Fruit fly (Drosophila melanogaster) whole organism, embryonic: Measurements from ENCODE around the gene nanos.

Source experiments
- CG10431 ChIP-seq: fragments of 200-800 bp; sonication (Bioruptor generic); optimal IDR thresholded peaks from 3 replicates; lab custom pipeline; 2018; ENCODE audit warnings: missing biosample characterization, mild to moderate bottlenecking, missing genetic modification characterization
- CG10565 ChIP-seq: fragments of 200-800 bp; sonication (Bioruptor generic); optimal IDR thresholded peaks from 3 replicates; lab custom pipeline; 2016; ENCODE audit warnings: missing biosample characterization, mild to moderate bottlenecking, missing genetic modification characterization
- CG12071 ChIP-seq: fragments of 200-800 bp; sonication (Bioruptor generic); optimal IDR thresholded peaks from 3 replicates; lab custom pipeline; 2018; ENCODE audit warnings: missing biosample characterization, mild to moderate bottlenecking, missing genetic modification characterization
- CG12942 ChIP-seq: fragments of 200-800 bp; sonication (Bioruptor generic); optimal IDR thresholded peaks from 3 replicates; lab custom pipeline; 2016; ENCODE audit warnings: missing biosample characterization, missing genetic modification characterization
- CG13424 ChIP-seq: fragments of 200-800 bp; sonication (Bioruptor generic); optimal IDR thresholded peaks from 2 replicates; lab custom pipeline; 2019; ENCODE audit warnings: missing biosample characterization, mild to moderate bottlenecking, missing genetic modification characterization, moderate library complexity
- CG14441 ChIP-seq: fragments of 200-800 bp; sonication (Bioruptor generic); IDR thresholded peaks from 2 replicates; pipeline ENCODE4 v1.3.6; 2022; ENCODE audit warnings: missing biosample characterization, missing genetic modification characterization
- CG14860 ChIP-seq: fragments of 200-800 bp; sonication (Bioruptor generic); IDR thresholded peaks from 3 replicates; pipeline ENCODE4 v1.3.6; 2022; ENCODE audit warnings: missing biosample characterization, missing genetic modification characterization; ENCODE audit not compliant: partially characterized antibody
- CG15073 ChIP-seq: fragments of 200-800 bp; sonication (Bioruptor generic); optimal IDR thresholded peaks from 2 replicates; lab custom pipeline; 2016; ENCODE audit warnings: missing biosample characterization, missing genetic modification characterization
- CG15601 ChIP-seq: fragments of 200-800 bp; sonication (Bioruptor generic); optimal IDR thresholded peaks from 3 replicates; lab custom pipeline; 2019; ENCODE audit warnings: missing biosample characterization, mild to moderate bottlenecking, missing genetic modification characterization, moderate library complexity
- CG17802 ChIP-seq: fragments of 200-800 bp; sonication (Bioruptor generic); optimal IDR thresholded peaks from 2 replicates; lab custom pipeline; 2018; ENCODE audit warnings: missing biosample characterization, mild to moderate bottlenecking, missing genetic modification characterization, moderate library complexity
- CG18599 ChIP-seq: fragments of 200-800 bp; sonication (Bioruptor generic); optimal IDR thresholded peaks from 3 replicates; lab custom pipeline; 2017; ENCODE audit warnings: missing biosample characterization, missing genetic modification characterization, mild to moderate bottlenecking, moderate library complexity, missing genetic modification reagents
- CG2875 ChIP-seq: fragments of 200-800 bp; sonication (Bioruptor generic); optimal IDR thresholded peaks from 2 replicates; lab custom pipeline; 2017; ENCODE audit warnings: missing biosample characterization, mild to moderate bottlenecking, missing genetic modification characterization, missing genetic modification reagents
- CG34376 ChIP-seq: fragments of 200-800 bp; sonication (Bioruptor generic); optimal IDR thresholded peaks from 2 replicates; lab custom pipeline; 2018; ENCODE audit warnings: missing biosample characterization, mild to moderate bottlenecking, missing genetic modification characterization
- CG3847 ChIP-seq: fragments of 200-800 bp; sonication (Bioruptor generic); IDR thresholded peaks from 2 replicates; pipeline ENCODE4 v1.3.6; 2022; ENCODE audit warnings: missing biosample characterization, missing genetic modification characterization
- CG4617 ChIP-seq: fragments of 200-800 bp; sonication (Bioruptor generic); optimal IDR thresholded peaks from 3 replicates; lab custom pipeline; 2016; ENCODE audit warnings: missing biosample characterization, missing genetic modification characterization, borderline replicate concordance
- CG6689 ChIP-seq: fragments of 200-800 bp; sonication (Bioruptor generic); IDR thresholded peaks from 2 replicates; pipeline ENCODE4 v1.3.6; 2022; ENCODE audit warnings: missing biosample characterization, missing genetic modification characterization
- CG7372 ChIP-seq: fragments of 200-800 bp; sonication (Bioruptor generic); IDR thresholded peaks from 2 replicates; pipeline ENCODE4 v1.3.6; 2022; ENCODE audit warnings: missing biosample characterization, missing genetic modification characterization
- CG8388 ChIP-seq: fragments of 200-800 bp; sonication (Bioruptor generic); optimal IDR thresholded peaks from 2 replicates; lab custom pipeline; 2019; ENCODE audit warnings: missing biosample characterization, mild to moderate bottlenecking, missing genetic modification characterization, moderate library complexity
- Dll ChIP-seq: fragments of 200-800 bp; sonication (Bioruptor generic); IDR thresholded peaks from 4 replicates; pipeline ENCODE4 v1.3.6; 2022; ENCODE audit warnings: missing biosample characterization, missing genetic modification characterization; ENCODE audit not compliant: partially characterized antibody
- Drgx ChIP-seq: fragments of 200-800 bp; sonication (Bioruptor generic); IDR thresholded peaks from 2 replicates; pipeline ENCODE4 v1.3.6; 2022; ENCODE audit warnings: missing biosample characterization, missing genetic modification characterization
- Fer1 ChIP-seq: fragments of 200-800 bp; sonication (Bioruptor generic); optimal IDR thresholded peaks from 2 replicates; lab custom pipeline; 2017; ENCODE audit warnings: missing biosample characterization, mild to moderate bottlenecking, missing genetic modification characterization
- Hr51 ChIP-seq, 2 experiments: fragments of 200-800 bp; sonication (Bioruptor generic); optimal IDR thresholded peaks; 2 replicates in 1 of 2; 3 replicates in 1 of 2; lab custom pipeline; 2016 to 2018; ENCODE audit warnings: missing biosample characterization in 2 of 2, missing genetic modification characterization in 2 of 2, mild to moderate bottlenecking in 1 of 2, moderate library complexity in 1 of 2
- Kr ChIP-seq: fragments of 200-800 bp; sonication (Bioruptor generic); optimal IDR thresholded peaks from 2 replicates; lab custom pipeline; 2017; ENCODE audit warnings: missing biosample characterization, mild to moderate bottlenecking, missing genetic modification characterization
- Mad ChIP-seq: fragments of 200-800 bp; sonication (Bioruptor generic); optimal IDR thresholded peaks from 2 replicates; lab custom pipeline; 2016; ENCODE audit warnings: missing biosample characterization, missing genetic modification characterization
- Mes4 ChIP-seq: fragments of 200-800 bp; sonication (Bioruptor generic); optimal IDR thresholded peaks from 2 replicates; lab custom pipeline; 2016; ENCODE audit warnings: missing biosample characterization, missing genetic modification characterization
- Rx ChIP-seq: fragments of 200-800 bp; sonication (Bioruptor generic); IDR thresholded peaks from 2 replicates; pipeline ENCODE4 v1.3.6; 2022; ENCODE audit warnings: missing biosample characterization, missing genetic modification characterization
- Sox102F ChIP-seq: fragments of 200-800 bp; sonication (Bioruptor generic); optimal IDR thresholded peaks from 2 replicates; lab custom pipeline; 2018; ENCODE audit warnings: missing biosample characterization, mild to moderate bottlenecking, missing genetic modification characterization, moderate library complexity
- Ssrp ChIP-seq: fragments of 200-800 bp; sonication (Bioruptor generic); optimal IDR thresholded peaks from 2 replicates; lab custom pipeline; 2018; ENCODE audit warnings: missing biosample characterization, mild to moderate bottlenecking, missing genetic modification characterization, moderate library complexity
- ac ChIP-seq: fragments of 200-800 bp; sonication (Bioruptor generic); optimal IDR thresholded peaks from 3 replicates; lab custom pipeline; 2017; ENCODE audit warnings: missing biosample characterization, mild to moderate bottlenecking, missing genetic modification characterization
- br ChIP-seq: fragments of >200 bp; optimal IDR thresholded peaks from 2 replicates; lab custom pipeline; 2017
- btn ChIP-seq: fragments of 200-800 bp; sonication (Bioruptor generic); optimal IDR thresholded peaks from 2 replicates; lab custom pipeline; 2016; ENCODE audit warnings: missing biosample characterization, missing genetic modification characterization
- chm ChIP-seq: fragments of 200-800 bp; sonication (Bioruptor generic); IDR thresholded peaks from 2 replicates; pipeline ENCODE4 v1.3.6; 2022; ENCODE audit warnings: missing biosample characterization, missing genetic modification characterization
- ewg ChIP-seq: fragments of 200-800 bp; sonication (Bioruptor generic); optimal IDR thresholded peaks from 3 replicates; lab custom pipeline; 2017; ENCODE audit warnings: mild to moderate bottlenecking, missing biosample characterization, missing genetic modification reagents, missing genetic modification characterization
- gcm2 ChIP-seq: fragments of 200-800 bp; sonication (Bioruptor generic); optimal IDR thresholded peaks from 2 replicates; lab custom pipeline; 2016; ENCODE audit warnings: missing biosample characterization, missing genetic modification characterization
- grau ChIP-seq: fragments of 200-800 bp; optimal IDR thresholded peaks from 3 replicates; lab custom pipeline; 2019; ENCODE audit warnings: missing biosample characterization, mild to moderate bottlenecking, missing genetic modification characterization, moderate library complexity
- gt ChIP-seq: fragments of 200-800 bp; sonication (Bioruptor generic); IDR thresholded peaks from 2 replicates; pipeline ENCODE4 v1.3.6; 2022; ENCODE audit warnings: missing biosample characterization, missing genetic modification characterization
- her ChIP-seq: fragments of 200-800 bp; sonication (Bioruptor generic); optimal IDR thresholded peaks from 2 replicates; lab custom pipeline; 2016; ENCODE audit warnings: missing biosample characterization, missing genetic modification characterization
- inv ChIP-seq: fragments of 200-800 bp; sonication (Bioruptor generic); IDR thresholded peaks from 2 replicates; pipeline ENCODE4 v1.3.6; 2022; ENCODE audit warnings: missing biosample characterization, missing genetic modification characterization; ENCODE audit not compliant: partially characterized antibody
- nau ChIP-seq: fragments of 200-800 bp; sonication (Bioruptor generic); optimal IDR thresholded peaks from 3 replicates; lab custom pipeline; 2017; ENCODE audit warnings: missing biosample characterization, mild to moderate bottlenecking, missing genetic modification characterization, missing genetic modification reagents
- org-1 ChIP-seq: fragments of 200-800 bp; sonication (Bioruptor generic); optimal IDR thresholded peaks from 2 replicates; lab custom pipeline; 2017; ENCODE audit warnings: missing biosample characterization, missing genetic modification characterization
- pnt ChIP-seq: fragments of 200-800 bp; sonication (Bioruptor generic); optimal IDR thresholded peaks from 3 replicates; lab custom pipeline; 2016; ENCODE audit warnings: missing biosample characterization, missing genetic modification characterization
- row ChIP-seq: fragments of 200-800 bp; sonication (Bioruptor generic); IDR thresholded peaks from 3 replicates; pipeline ENCODE4 v1.3.6; 2022; ENCODE audit warnings: missing biosample characterization, missing genetic modification characterization
- run ChIP-seq: fragments of 200-800 bp; sonication (Bioruptor generic); optimal IDR thresholded peaks from 3 replicates; lab custom pipeline; 2018; ENCODE audit warnings: missing biosample characterization, mild to moderate bottlenecking, missing genetic modification characterization
- tio ChIP-seq: fragments of 200-800 bp; sonication (Bioruptor generic); optimal IDR thresholded peaks from 2 replicates; lab custom pipeline; 2017; ENCODE audit warnings: missing biosample characterization, missing genetic modification characterization, inconsistent platforms
- tll ChIP-seq, 2 experiments: fragments of 200-800 bp in 1 of 2; fragments of >200 bp in 1 of 2; sonication (Bioruptor generic) in 1 of 2; optimal IDR thresholded peaks; 2 replicates each; lab custom pipeline; 2017 to 2019; ENCODE audit warnings: missing biosample characterization in 2 of 2, missing genetic modification characterization in 2 of 2, mild to moderate bottlenecking in 1 of 2, moderate library complexity in 1 of 2
- tna ChIP-seq: fragments of 200-800 bp; sonication (Bioruptor generic); IDR thresholded peaks from 2 replicates; pipeline ENCODE4 v1.3.6; 2022; ENCODE audit warnings: missing biosample characterization, missing genetic modification characterization; ENCODE audit not compliant: partially characterized antibody
- trh ChIP-seq: fragments of 200-800 bp; sonication (Bioruptor generic); optimal IDR thresholded peaks from 2 replicates; lab custom pipeline; 2016; ENCODE audit warnings: missing biosample characterization, missing genetic modification characterization
- twi ChIP-seq: fragments of 200-800 bp; optimal IDR thresholded peaks from 2 replicates; lab custom pipeline; 2019; ENCODE audit warnings: missing biosample characterization, mild to moderate bottlenecking, missing genetic modification characterization, moderate library complexity
- tx ChIP-seq: fragments of 200-800 bp; sonication (Bioruptor generic); optimal IDR thresholded peaks from 2 replicates; lab custom pipeline; 2016; ENCODE audit warnings: missing biosample characterization, missing genetic modification characterization
- unpg ChIP-seq: fragments of 200-800 bp; sonication (Bioruptor generic); optimal IDR thresholded peaks from 3 replicates; lab custom pipeline; 2018; ENCODE audit warnings: missing biosample characterization, mild to moderate bottlenecking, missing genetic modification characterization, moderate library complexity
- zen2 ChIP-seq: fragments of 200-800 bp; sonication (Bioruptor generic); IDR thresholded peaks from 3 replicates; pipeline ENCODE4 v1.3.6; 2022; ENCODE audit warnings: missing biosample characterization, missing genetic modification characterization; ENCODE audit not compliant: partially characterized antibody

nanos gene

dm6 chr3R:19157997-19158396, 959 bp downstream of the nanos start:
- TF ChIP-seq run (no peak), CG4617 (GFP tag; lab: Kevin White, UChicago) (no peak), CG18599 (GFP tag; lab: Kevin White, UChicago) (peak; percentile 1), Kr (GFP tag; lab: Kevin White, UChicago) (no peak), Fer1 (GFP tag; lab: Kevin White, UChicago) (no peak), nau (GFP tag; lab: Kevin White, UChicago) (no peak), br (lab: Kevin White, UChicago) (no peak), gt (GFP tag; lab: Robert Waterston, UW) (no peak), her (GFP tag; lab: Kevin White, UChicago) (no peak), Rx (GFP tag; lab: Robert Waterston, UW) (no peak), grau (tag; lab: Kevin White, UChicago) (peak; percentile 22), CG8388 (peak; percentile 13), ac (GFP tag; lab: Kevin White, UChicago) (no peak), CG34376 (GFP tag; lab: Kevin White, UChicago) (no peak), CG2875 (GFP tag; lab: Kevin White, UChicago) (no peak), CG10565 (GFP tag; lab: Kevin White, UChicago) (no peak), CG13424 (tag; lab: Kevin White, UChicago) (peak; percentile 17), CG15601 (tag; lab: Kevin White, UChicago) (no peak), chm (no peak), Mes4 (no peak), row (GFP tag; lab: Robert Waterston, UW) (peak; percentile 70), twi (tag; lab: Kevin White, UChicago) (no peak), Dll (GFP tag; lab: Robert Waterston, UW) (no peak), Sox102F (GFP tag; lab: Kevin White, UChicago) (peak; percentile 23), CG7372 (GFP tag; lab: Robert Waterston, UW) (no peak), CG6689 (peak; percentile 45; the same call in 1 of the 2 replicates), CG12071 (GFP tag; lab: Kevin White, UChicago) (no peak), trh (GFP tag; lab: Kevin White, UChicago) (no peak), btn (GFP tag; lab: Kevin White, UChicago) (no peak), Ssrp (tag; lab: Kevin White, UChicago) (no peak), tx (GFP tag; lab: Kevin White, UChicago) (no peak), inv (GFP tag; lab: Robert Waterston, UW) (no peak), Mad (no peak), gcm2 (no peak), tio (GFP tag; lab: Kevin White, UChicago) (no peak), tll (GFP tag; optimal IDR thresholded peaks at IDR 0.05; lab: Kevin White, UChicago) (peak in 1 of 2 experiments; percentile 22), Hr51 (GFP tag; optimal IDR thresholded peaks at IDR 0.05; lab: Kevin White, UChicago) (no peak), ewg (GFP tag; lab: Kevin White, UChicago) (no peak), pnt (GFP tag; lab: Kevin White, UChicago) (no peak), CG15073 (no peak), org-1 (GFP tag; lab: Kevin White, UChicago) (no peak), CG17802 (no peak), CG3847 (GFP tag; lab: Robert Waterston, UW) (0 out of 2 replicates have a peak, but pooled peaks have one; percentile 9), unpg (GFP tag; lab: Kevin White, UChicago) (peak; percentile 3), zen2 (no peak), tna (no peak), CG14441 (GFP tag; lab: Robert Waterston, UW) (peak; percentile 51; the same call in 1 of the 2 replicates), Drgx (GFP tag; lab: Robert Waterston, UW) (no peak), CG10431 (GFP tag; lab: Kevin White, UChicago) (no peak), CG12942 (GFP tag; lab: Kevin White, UChicago) (no peak), CG14860 (GFP tag; lab: Robert Waterston, UW) (no peak)
